Fruit fly (Drosophila melanogaster) whole organism, wandering third instar larva: ENCODE data around the gene CG4287.
A peak's percentile ranks its signal among the peaks of the same experiment; 100 is the strongest.

Experiments
- Abd-B ChIP-seq: fragments of >200 bp; optimal IDR thresholded peaks from 2 replicates; lab custom pipeline; 2017; ENCODE audit warnings: missing biosample characterization, missing genetic modification characterization
- CG32264 ChIP-seq: fragments of 200-800 bp; sonication (Bioruptor generic); optimal IDR thresholded peaks from 2 replicates; lab custom pipeline; 2016; ENCODE audit warnings: missing biosample characterization, missing genetic modification characterization
- CG9705 ChIP-seq: fragments of 200-800 bp; sonication (Bioruptor generic); optimal IDR thresholded peaks from 2 replicates; lab custom pipeline; 2018; ENCODE audit warnings: missing biosample characterization, mild to moderate bottlenecking, missing genetic modification characterization
- CrebA ChIP-seq: fragments of 200-800 bp; sonication (Bioruptor generic); optimal IDR thresholded peaks from 2 replicates; lab custom pipeline; 2016; ENCODE audit warnings: missing biosample characterization, mild to moderate bottlenecking, missing genetic modification characterization, borderline replicate concordance
- Dfd ChIP-seq: fragments of >200 bp; optimal IDR thresholded peaks from 2 replicates; lab custom pipeline; 2017; ENCODE audit warnings: missing biosample characterization, missing genetic modification characterization
- Dif ChIP-seq: fragments of 200-275, 200-300 bp; sonication (Bioruptor generic); optimal IDR thresholded peaks from 2 replicates; lab custom pipeline; 2018; ENCODE audit warnings: missing biosample characterization, missing genetic modification characterization; ENCODE audit not compliant: partially characterized antibody
- GATAd ChIP-seq: sonication (Bioruptor generic); optimal IDR thresholded peaks from 2 replicates; lab custom pipeline; 2016; ENCODE audit warnings: missing biosample characterization, missing genetic modification characterization
- HLH106 ChIP-seq: fragments of 200-800 bp; optimal IDR thresholded peaks from 3 replicates; lab custom pipeline; 2019; ENCODE audit warnings: missing biosample characterization, mild to moderate bottlenecking, missing genetic modification characterization, moderate library complexity
- Hnf4 ChIP-seq: fragments of 200-800 bp; sonication (Bioruptor generic); optimal IDR thresholded peaks from 2 replicates; lab custom pipeline; 2016; ENCODE audit warnings: missing biosample characterization, mild to moderate bottlenecking, missing genetic modification characterization
- Hr78 ChIP-seq: fragments of >200 bp; optimal IDR thresholded peaks from 2 replicates; lab custom pipeline; 2017; ENCODE audit warnings: missing biosample characterization, missing genetic modification characterization
- Hr83 ChIP-seq: fragments of 200-300 bp; sonication (Bioruptor generic); optimal IDR thresholded peaks from 2 replicates; lab custom pipeline; 2016; ENCODE audit warnings: missing biosample characterization, mild to moderate bottlenecking, missing genetic modification characterization, moderate library complexity; ENCODE audit not compliant: poor library complexity, severe bottlenecking
- Jra ChIP-seq: sonication (Bioruptor generic); optimal IDR thresholded peaks from 2 replicates; lab custom pipeline; 2016; ENCODE audit warnings: missing biosample characterization, missing genetic modification characterization
- Mio ChIP-seq: sonication (Bioruptor generic); optimal IDR thresholded peaks from 2 replicates; lab custom pipeline; 2016; ENCODE audit warnings: missing biosample characterization, missing genetic modification characterization
- Myc ChIP-seq: fragments of >200 bp; optimal IDR thresholded peaks from 2 replicates; lab custom pipeline; 2017
- N ChIP-seq: fragments of >200 bp; optimal IDR thresholded peaks from 2 replicates; lab custom pipeline; 2018; ENCODE audit warnings: missing biosample characterization, missing external identifiers, missing genetic modification characterization
- OdsH ChIP-seq: fragments of 200-800 bp; sonication (Bioruptor generic); optimal IDR thresholded peaks from 2 replicates; lab custom pipeline; 2016; ENCODE audit warnings: missing biosample characterization, mild to moderate bottlenecking, missing genetic modification characterization
- Rel ChIP-seq, 2 experiments: fragments of 200-800 bp; sonication (Bioruptor generic) in 1 of 2; optimal IDR thresholded peaks; 2 replicates in 1 of 2; 3 replicates in 1 of 2; lab custom pipeline; 2016 to 2019; ENCODE audit warnings: mild to moderate bottlenecking in 2 of 2, missing biosample characterization in 2 of 2, missing genetic modification characterization in 2 of 2, moderate library complexity in 1 of 2
- Sp1 ChIP-seq: fragments of 200-800 bp; sonication (Bioruptor generic); optimal IDR thresholded peaks from 3 replicates; lab custom pipeline; 2019; ENCODE audit warnings: missing biosample characterization, mild to moderate bottlenecking, missing genetic modification characterization, moderate library complexity
- Vsx2 ChIP-seq: fragments of 200-300, 225-300 bp; sonication (Bioruptor generic); optimal IDR thresholded peaks from 2 replicates; lab custom pipeline; 2018; ENCODE audit warnings: missing biosample characterization, missing genetic modification characterization; ENCODE audit not compliant: partially characterized antibody
- br ChIP-seq: fragments of 200-800 bp; sonication (Bioruptor generic); optimal IDR thresholded peaks from 2 replicates; lab custom pipeline; 2016; ENCODE audit warnings: missing biosample characterization, missing genetic modification characterization
- brk ChIP-seq: fragments of 200-800 bp; sonication (Bioruptor generic); optimal IDR thresholded peaks from 2 replicates; lab custom pipeline; 2016; ENCODE audit warnings: missing biosample characterization, mild to moderate bottlenecking, missing genetic modification characterization
- dl ChIP-seq, 2 experiments: fragments of 175-275, 200-275 bp in 1 of 2; fragments of 200-275 bp in 1 of 2; sonication (Bioruptor generic); optimal IDR thresholded peaks; lab custom pipeline; 2018; ENCODE audit warnings: mild to moderate bottlenecking in 2 of 2, missing biosample characterization in 2 of 2, missing genetic modification characterization in 2 of 2, moderate library complexity in 2 of 2; ENCODE audit not compliant: partially characterized antibody in 2 of 2, insufficient read depth in 1 of 2
- dmrt93B ChIP-seq: fragments of 200-800 bp; sonication (Bioruptor generic); optimal IDR thresholded peaks from 2 replicates; lab custom pipeline; 2018; ENCODE audit warnings: missing biosample characterization, mild to moderate bottlenecking, missing genetic modification characterization
- dsf ChIP-seq: sonication (Bioruptor generic); optimal IDR thresholded peaks from 2 replicates; lab custom pipeline; 2016; ENCODE audit warnings: missing biosample characterization, missing genetic modification characterization, borderline replicate concordance
- ey ChIP-seq: fragments of 200-800 bp; sonication (Bioruptor generic); optimal IDR thresholded peaks from 2 replicates; lab custom pipeline; 2016; ENCODE audit warnings: missing biosample characterization, missing genetic modification characterization
- foxo ChIP-seq, 2 experiments: fragments of 200-800 bp; sonication (Bioruptor generic); optimal IDR thresholded peaks; 2 replicates in 1 of 2; 3 replicates in 1 of 2; lab custom pipeline; 2016 to 2017; ENCODE audit warnings: missing biosample characterization in 2 of 2, missing genetic modification characterization in 2 of 2
- fru ChIP-seq: fragments of 200-800 bp; sonication (Bioruptor generic); optimal IDR thresholded peaks from 3 replicates; lab custom pipeline; 2016; ENCODE audit warnings: missing biosample characterization, mild to moderate bottlenecking, missing genetic modification characterization
- h ChIP-seq: fragments of 200-800 bp; sonication (Bioruptor generic); optimal IDR thresholded peaks from 3 replicates; lab custom pipeline; 2016; ENCODE audit warnings: missing biosample characterization, mild to moderate bottlenecking, missing genetic modification characterization
- jim ChIP-seq: fragments of 175-275, 200-325 bp; sonication (Bioruptor generic); optimal IDR thresholded peaks from 2 replicates; lab custom pipeline; 2016; ENCODE audit warnings: missing biosample characterization, mild to moderate bottlenecking, missing genetic modification characterization
- lola ChIP-seq: fragments of >200 bp; optimal IDR thresholded peaks from 2 replicates; lab custom pipeline; 2017; ENCODE audit warnings: missing biosample characterization, missing genetic modification characterization
- pan ChIP-seq: fragments of >200 bp; optimal IDR thresholded peaks from 2 replicates; lab custom pipeline; 2017
- psq ChIP-seq: fragments of 200-800 bp; sonication (Bioruptor generic); optimal IDR thresholded peaks from 3 replicates; lab custom pipeline; 2017; ENCODE audit warnings: missing biosample characterization, mild to moderate bottlenecking, missing genetic modification characterization, moderate library complexity
- rgr ChIP-seq: fragments of 200-800 bp; sonication (Bioruptor generic); optimal IDR thresholded peaks from 3 replicates; lab custom pipeline; 2016; ENCODE audit warnings: missing biosample characterization, mild to moderate bottlenecking, missing genetic modification characterization
- sage ChIP-seq: fragments of 200-800 bp; sonication (Bioruptor generic); optimal IDR thresholded peaks from 2 replicates; lab custom pipeline; 2016; ENCODE audit warnings: missing biosample characterization, mild to moderate bottlenecking, missing genetic modification characterization
- sv ChIP-seq: fragments of 200-800 bp; sonication (Bioruptor generic); optimal IDR thresholded peaks from 3 replicates; lab custom pipeline; 2016; ENCODE audit warnings: missing biosample characterization, missing genetic modification characterization
- tai ChIP-seq: sonication (Bioruptor generic); optimal IDR thresholded peaks from 2 replicates; lab custom pipeline; 2016; ENCODE audit warnings: missing biosample characterization, missing genetic modification characterization
- usp ChIP-seq: fragments of >200 bp; optimal IDR thresholded peaks from 2 replicates; lab custom pipeline; 2017; ENCODE audit warnings: missing biosample characterization, missing genetic modification characterization
- woc ChIP-seq: sonication (Bioruptor generic); optimal IDR thresholded peaks from 2 replicates; lab custom pipeline; 2016; ENCODE audit warnings: missing biosample characterization, mild to moderate bottlenecking, missing genetic modification characterization

CG4287 gene

DNA sequence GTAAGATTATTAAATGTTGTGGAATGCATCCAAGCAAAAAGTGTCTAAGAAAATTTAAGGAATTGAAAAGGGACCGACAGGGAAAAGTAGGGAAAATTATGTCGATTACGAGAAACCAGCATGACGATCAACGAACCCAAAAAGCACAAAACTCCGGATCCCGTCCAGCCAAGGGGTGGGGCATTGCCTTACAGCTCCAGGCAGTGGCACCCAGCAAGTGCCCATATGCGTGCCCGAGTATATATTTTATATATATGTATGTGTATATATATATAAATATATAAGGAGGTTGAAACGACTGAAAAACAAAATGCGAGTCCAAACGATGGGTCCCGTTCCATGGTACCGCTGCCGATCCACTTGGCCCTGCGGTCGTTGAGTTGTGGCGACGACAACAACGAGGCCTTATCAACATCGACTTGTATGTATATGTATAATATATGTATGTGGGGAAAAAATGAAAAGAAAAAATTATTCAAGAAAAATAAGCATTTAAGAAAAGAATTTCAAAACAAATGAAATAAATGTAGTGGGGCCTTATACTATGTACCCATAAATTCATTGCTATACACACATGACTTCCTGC is 23.5 kb upstream of the CG4287 start:
- TF ChIP-seq tai (GFP tag; lab: Kevin White, UChicago), result no peak
- no peak for TF ChIP-seq dsf (GFP tag; lab: Kevin White, UChicago)
- TF ChIP-seq HLH106 (tag; lab: Kevin White, UChicago), result no peak
- no peak for TF ChIP-seq h (GFP tag; lab: Kevin White, UChicago)
- no peak for TF ChIP-seq Rel (GFP tag; optimal IDR thresholded peaks at IDR 0.05; lab: Kevin White, UChicago)
- peak; percentile 85 for TF ChIP-seq Rel (tag; optimal IDR thresholded peaks at IDR 0.05; lab: Kevin White, UChicago)
- TF ChIP-seq, all 38 proteins: peak for 1

DNA sequence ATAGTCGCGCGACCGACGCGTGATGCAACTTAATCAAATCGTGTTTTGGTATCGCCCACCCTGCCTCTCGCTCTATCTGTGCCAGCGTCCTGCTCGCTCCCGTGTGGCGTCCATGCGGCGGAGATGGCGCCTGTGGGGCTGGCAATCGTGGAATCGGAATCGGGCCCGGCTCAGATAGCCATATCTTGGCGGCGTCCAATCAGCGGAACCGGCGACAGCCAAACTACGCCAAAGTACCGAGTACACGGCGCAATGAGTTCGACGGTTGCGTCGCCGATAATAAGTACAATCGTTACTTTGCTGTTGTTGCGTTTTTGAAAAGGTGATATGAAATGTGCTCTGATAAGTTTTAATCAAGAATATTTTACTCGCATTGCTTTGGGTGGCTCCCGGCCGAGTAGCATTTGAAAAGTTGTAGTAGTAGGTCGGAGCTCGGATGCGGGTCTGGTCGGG is 22.1 kb upstream of the CG4287 start, which contains the start of gene srp:
Gene srp (plus strand): TSS at position 391 of the 453 bp plus-strand sequence.
- TF ChIP-seq Rel (GFP tag; optimal IDR thresholded peaks at IDR 0.05; lab: Kevin White, UChicago) (no peak), Rel (tag; optimal IDR thresholded peaks at IDR 0.05; lab: Kevin White, UChicago) (peak; percentile 86), Myc (lab: Kevin White, UChicago) (no peak), usp (no peak), HLH106 (tag; lab: Kevin White, UChicago) (no peak), sv (GFP tag; lab: Kevin White, UChicago) (no peak), dmrt93B (no peak), rgr (GFP tag; lab: Kevin White, UChicago) (no peak), Abd-B (GFP tag; lab: Kevin White, UChicago) (no peak), tai (GFP tag; lab: Kevin White, UChicago) (no peak), Hnf4 (GFP tag; lab: Kevin White, UChicago) (no peak), Hr78 (GFP tag; lab: Kevin White, UChicago) (no peak), Hr83 (no peak), h (GFP tag; lab: Kevin White, UChicago) (peak; percentile 83), CrebA (no peak), fru (peak; percentile 40), dl (GFP tag; optimal IDR thresholded peaks at IDR 0.05; lab: Kevin White, UChicago; ENCODE audit: insufficient read depth in 1 of 2, partially characterized antibody in 2 of 2) (no peak), sage (no peak), foxo (GFP tag; optimal IDR thresholded peaks at IDR 0.05; lab: Kevin White, UChicago) (no peak), dsf (GFP tag; lab: Kevin White, UChicago) (no peak), pan (lab: Kevin White, UChicago) (no peak), lola (GFP tag; lab: Kevin White, UChicago) (no peak)

DNA sequence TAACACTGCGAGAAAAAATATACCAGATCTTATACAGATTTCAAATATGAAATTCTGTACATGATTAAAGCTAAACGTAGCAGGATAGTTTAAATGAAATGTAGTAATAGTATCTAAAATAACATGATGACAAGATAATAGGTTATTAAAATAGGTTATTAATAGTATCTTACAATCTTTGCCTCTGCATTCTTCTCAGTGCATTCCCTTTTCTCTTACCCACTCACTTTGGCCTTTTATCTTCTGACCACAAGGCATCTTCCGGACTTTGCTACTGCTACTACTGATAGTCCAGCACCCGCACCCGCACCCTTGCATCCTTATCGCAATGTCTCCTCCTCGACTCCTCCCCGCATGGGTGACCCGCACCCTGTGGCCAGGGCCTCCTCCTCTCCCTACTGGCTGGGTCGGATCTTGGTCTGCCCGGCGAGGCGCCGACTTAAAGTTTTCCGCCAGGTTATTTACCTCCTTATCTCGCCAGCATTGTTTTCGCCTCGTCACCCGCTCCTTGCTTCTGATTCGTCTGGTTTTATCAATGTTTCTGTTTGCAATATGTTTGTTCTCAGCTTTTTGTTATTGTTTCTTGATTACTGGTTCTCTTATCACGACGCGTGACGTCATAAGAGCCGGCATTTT is 20.9 kb upstream of the CG4287 start:
- peak; percentile 62 for TF ChIP-seq br (GFP tag; lab: Kevin White, UChicago)
- TF ChIP-seq Abd-B (GFP tag; lab: Kevin White, UChicago), result no peak
- TF ChIP-seq Myc (lab: Kevin White, UChicago), result no peak
- no peak for TF ChIP-seq Mio
- no peak for TF ChIP-seq sage
- no peak for TF ChIP-seq jim (GFP tag; lab: Kevin White, UChicago)
- no peak for TF ChIP-seq Rel (GFP tag; optimal IDR thresholded peaks at IDR 0.05; lab: Kevin White, UChicago)
- TF ChIP-seq Rel (tag; optimal IDR thresholded peaks at IDR 0.05; lab: Kevin White, UChicago), result peak; percentile 11
- TF ChIP-seq Sp1 (GFP tag; lab: Kevin White, UChicago), result peak; percentile 68
- TF ChIP-seq dsf (GFP tag; lab: Kevin White, UChicago), result no peak
- TF ChIP-seq N (GFP tag; lab: Kevin White, UChicago), result no peak
- peak in 1 of 2 experiments; percentile 79 for TF ChIP-seq foxo (GFP tag; optimal IDR thresholded peaks at IDR 0.05; lab: Kevin White, UChicago)
- TF ChIP-seq CG32264, result no peak
- TF ChIP-seq Dfd (GFP tag; lab: Kevin White, UChicago), result no peak
- peak; percentile 7 for TF ChIP-seq dmrt93B
- TF ChIP-seq Dif (GFP tag; lab: Kevin White, UChicago), result no peak
- no peak for TF ChIP-seq dl (GFP tag; optimal IDR thresholded peaks at IDR 0.05; lab: Kevin White, UChicago; ENCODE audit: insufficient read depth in 1 of 2, partially characterized antibody in 2 of 2)
- no peak for TF ChIP-seq Hr83
- no peak for TF ChIP-seq Hr78 (GFP tag; lab: Kevin White, UChicago)
- TF ChIP-seq tai (GFP tag; lab: Kevin White, UChicago), result no peak
- TF ChIP-seq usp, result no peak
- TF ChIP-seq pan (lab: Kevin White, UChicago), result no peak
- TF ChIP-seq CrebA, result no peak
- peak; percentile 74 for TF ChIP-seq Hnf4 (GFP tag; lab: Kevin White, UChicago)
- TF ChIP-seq h (GFP tag; lab: Kevin White, UChicago), result peak; percentile 65
- peak; percentile 73 for TF ChIP-seq OdsH (GFP tag; lab: Kevin White, UChicago)
- TF ChIP-seq sv (GFP tag; lab: Kevin White, UChicago), result no peak
- peak; percentile 76 for TF ChIP-seq rgr (GFP tag; lab: Kevin White, UChicago)
- TF ChIP-seq Jra (GFP tag; lab: Kevin White, UChicago), result peak; percentile 16
- no peak for TF ChIP-seq GATAd (GFP tag; lab: Kevin White, UChicago)
- no peak for TF ChIP-seq lola (GFP tag; lab: Kevin White, UChicago)
- no peak for TF ChIP-seq woc (GFP tag; lab: Kevin White, UChicago)
- TF ChIP-seq brk (GFP tag; lab: Kevin White, UChicago), result no peak
- TF ChIP-seq ey, result peak; percentile 68
- peak; percentile 70 for TF ChIP-seq HLH106 (tag; lab: Kevin White, UChicago)
- peak; percentile 73 for TF ChIP-seq psq (GFP tag; lab: Kevin White, UChicago)
- TF ChIP-seq Vsx2, result no peak
- no peak for TF ChIP-seq CG9705 (GFP tag; lab: Kevin White, UChicago)
- TF ChIP-seq fru, result peak; percentile 72
